Worm (Caenorhabditis elegans): ENCODE data around the gene cla-1.

ce11 chrIV:7559237-7559636 lies 29.5 kb upstream of the cla-1 start:
- TF ChIP-seq nhr-76 (tag; optimal IDR thresholded peaks at IDR 0.05) (no peak), unc-39 (tag; optimal IDR thresholded peaks at IDR 0.05) (no peak), blmp-1 (tag; optimal IDR thresholded peaks at IDR 0.05) (no peak), snpc-4 (tag; optimal IDR thresholded peaks at IDR 0.05) (no peak)
